Worm (Caenorhabditis elegans): Measurements from ENCODE around the gene sax-1.

DNA sequence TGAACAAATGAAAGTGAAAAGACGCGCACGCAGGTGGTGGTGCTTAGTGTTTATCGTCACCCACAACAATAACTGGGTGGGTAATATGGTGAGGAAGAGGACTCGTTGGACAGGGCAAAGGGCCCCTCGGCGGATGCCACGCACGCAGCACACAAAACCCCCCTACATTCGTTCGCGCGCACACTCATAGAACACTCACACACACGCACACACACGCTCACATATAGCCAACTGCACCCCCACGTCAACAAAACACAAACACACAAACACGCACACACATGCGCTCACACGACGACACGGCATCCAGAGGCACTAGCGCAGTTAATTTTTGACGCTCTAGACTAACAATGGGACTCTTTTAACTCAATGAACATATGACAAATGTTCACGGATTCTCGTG lies 44.2 kb upstream of the sax-1 start:
- TF ChIP-seq sea-2 (GFP tag; optimal IDR thresholded peaks at IDR 0.05) (no peak), nfya-1 (tag; optimal IDR thresholded peaks at IDR 0.05; ENCODE audit: insufficient read depth) (peak; percentile 76), ceh-9 (tag; optimal IDR thresholded peaks at IDR 0.05) (no peak), nhr-237 (tag; optimal IDR thresholded peaks at IDR 0.05) (no peak), elt-2 (tag; optimal IDR thresholded peaks at IDR 0.05) (no peak), nhr-77 (tag; optimal IDR thresholded peaks at IDR 0.05) (no peak), aly-2 (tag; optimal IDR thresholded peaks at IDR 0.05) (no peak), pqm-1 (tag; optimal IDR thresholded peaks at IDR 0.05) (no peak), ceh-82 (tag; optimal IDR thresholded peaks at IDR 0.05) (no peak), nhr-76 (tag; optimal IDR thresholded peaks at IDR 0.05) (no peak), ztf-11 (tag; optimal IDR thresholded peaks at IDR 0.05) (no peak), eor-1 (tag; optimal IDR thresholded peaks at IDR 0.05) (no peak), egl-27 (tag; optimal IDR thresholded peaks at IDR 0.05) (peak; percentile 16), fos-1 (tag; optimal IDR thresholded peaks at IDR 0.05) (no peak)

Measured in whole organism, L3 larva.